Fruit fly (Drosophila melanogaster) whole organism: ENCODE data around the gene Ype.

ENCODE experiments used
- CG8478 ChIP-seq: fragments of >200 bp; optimal IDR thresholded peaks from 2 replicates; lab custom pipeline; 2018; ENCODE audit warnings: inconsistent platforms
- Dll ChIP-seq: fragments of >200 bp; optimal IDR thresholded peaks from 2 replicates; lab custom pipeline; 2017
- EcR ChIP-seq, 2 experiments: fragments of >200 bp; optimal IDR thresholded peaks; 2 replicates each; lab custom pipeline; 2017; ENCODE audit warnings: missing biosample characterization in 2 of 2, missing genetic modification characterization in 2 of 2, missing genetic modification reagents in 2 of 2
- pan ChIP-seq: fragments of >200 bp; optimal IDR thresholded peaks from 2 replicates; lab custom pipeline; 2017
- psq ChIP-seq: fragments of >200 bp; optimal IDR thresholded peaks from 2 replicates; lab custom pipeline; 2017
- usp ChIP-seq: fragments of >200 bp; optimal IDR thresholded peaks from 2 replicates; lab custom pipeline; 2017; ENCODE audit warnings: missing biosample characterization, missing genetic modification characterization, mixed read lengths

Gene Ype

dm6 chrX:13397610-13398009 is 10.4 kb upstream of the Ype start:
- TF ChIP-seq pan (lab: Kevin White, UChicago): no peak
- TF ChIP-seq EcR (GFP tag; optimal IDR thresholded peaks at IDR 0.05; lab: Kevin White, UChicago): no peak
- TF ChIP-seq Dll: no peak
- no peak for TF ChIP-seq CG8478
- TF ChIP-seq usp (GFP tag; lab: Kevin White, UChicago): no peak
- no peak for TF ChIP-seq psq

dm6 chrX:13396378-13397099 is 9.3 kb upstream of the Ype start, which contains the start of gene Bcat:
Gene Bcat (plus strand): TSS chrX:13396899.
- TF ChIP-seq CG8478 (no peak), EcR (GFP tag; optimal IDR thresholded peaks at IDR 0.05; lab: Kevin White, UChicago) (no peak), pan (lab: Kevin White, UChicago) (no peak)

- no peak for TF ChIP-seq EcR (GFP tag; optimal IDR thresholded peaks at IDR 0.05; lab: Kevin White, UChicago)
- no peak for TF ChIP-seq Dll
- no peak for TF ChIP-seq pan (lab: Kevin White, UChicago)
Observed at dm6 chrX:13395988-13396377, 8.8 kb upstream of the Ype start.

dm6 chrX:13395020-13395419 is 7.8 kb upstream of the Ype start:
- no peak for TF ChIP-seq Dll
- TF ChIP-seq psq: no peak
- TF ChIP-seq EcR (GFP tag; optimal IDR thresholded peaks at IDR 0.05; lab: Kevin White, UChicago): no peak
- TF ChIP-seq CG8478: no peak
- no peak for TF ChIP-seq pan (lab: Kevin White, UChicago)
- no peak for TF ChIP-seq usp (GFP tag; lab: Kevin White, UChicago)

dm6 chrX:13394343-13394742 is 7.1 kb upstream of the Ype start:
- TF ChIP-seq EcR (GFP tag; optimal IDR thresholded peaks at IDR 0.05; lab: Kevin White, UChicago) (peak in 1 of 2 experiments; percentile 58), pan (lab: Kevin White, UChicago) (no peak)

- TF ChIP-seq usp (GFP tag; lab: Kevin White, UChicago): no peak
- no peak for TF ChIP-seq Dll
- no peak for TF ChIP-seq psq
Observed at dm6 chrX:13392764-13393163, 5.5 kb upstream of the Ype start.

- no peak for TF ChIP-seq usp (GFP tag; lab: Kevin White, UChicago)
- no peak for TF ChIP-seq Dll
- TF ChIP-seq EcR (GFP tag; optimal IDR thresholded peaks at IDR 0.05; lab: Kevin White, UChicago): no peak
- TF ChIP-seq pan (lab: Kevin White, UChicago): no peak
- TF ChIP-seq CG8478: no peak
- TF ChIP-seq psq: no peak
Observed at dm6 chrX:13392041-13392353, 4.8 kb upstream of the Ype start.

- TF ChIP-seq Dll: no peak
- TF ChIP-seq EcR (GFP tag; optimal IDR thresholded peaks at IDR 0.05; lab: Kevin White, UChicago): no peak
- TF ChIP-seq pan (lab: Kevin White, UChicago): no peak
- TF ChIP-seq usp (GFP tag; lab: Kevin White, UChicago): no peak
- no peak for TF ChIP-seq psq
- no peak for TF ChIP-seq CG8478
Observed at dm6 chrX:13391174-13392040, 4.2 kb upstream of the Ype start.

dm6 chrX:13390465-13391173 is 3.4 kb upstream of the Ype start:
- TF ChIP-seq Dll: no peak
- TF ChIP-seq pan (lab: Kevin White, UChicago): no peak
- TF ChIP-seq EcR (GFP tag; optimal IDR thresholded peaks at IDR 0.05; lab: Kevin White, UChicago): no peak
- no peak for TF ChIP-seq psq
- no peak for TF ChIP-seq usp (GFP tag; lab: Kevin White, UChicago)
- no peak for TF ChIP-seq CG8478

dm6 chrX:13386776-13387175 is 441 bp downstream of the Ype start:
- no peak for TF ChIP-seq Dll
- no peak for TF ChIP-seq pan (lab: Kevin White, UChicago)
- no peak for TF ChIP-seq CG8478
- TF ChIP-seq EcR (GFP tag; optimal IDR thresholded peaks at IDR 0.05; lab: Kevin White, UChicago): no peak
- no peak for TF ChIP-seq usp (GFP tag; lab: Kevin White, UChicago)
- no peak for TF ChIP-seq psq

- no peak for TF ChIP-seq CG8478
Observed at dm6 chrX:13384583-13385342, 2.5 kb downstream of the Ype start, which contains the start of the genes Rbp1-like and Tim9a. Gene Rbp1-like (minus strand): TSS chrX:13384877. Gene Tim9a (plus strand): TSS chrX:13385210.

dm6 chrX:13384177-13384576 is 3.0 kb downstream of the Ype start:
- TF ChIP-seq psq (no peak), pan (lab: Kevin White, UChicago) (no peak), EcR (GFP tag; optimal IDR thresholded peaks at IDR 0.05; lab: Kevin White, UChicago) (no peak), CG8478 (no peak), Dll (no peak), usp (GFP tag; lab: Kevin White, UChicago) (no peak)
